Fruit fly (Drosophila melanogaster) whole organism, adult: ENCODE results near the gene CG5390.

Experiments used
- CG7045 ChIP-seq: fragments of 200-800 bp; sonication (Bioruptor generic); optimal IDR thresholded peaks from 2 replicates; lab custom pipeline; 2017; ENCODE audit warnings: missing biosample characterization, mild to moderate bottlenecking, missing genetic modification characterization
- pad ChIP-seq: fragments of 200-800 bp; sonication (Bioruptor generic); optimal IDR thresholded peaks from 3 replicates; lab custom pipeline; 2017; ENCODE audit warnings: missing biosample characterization, missing genetic modification characterization, mild to moderate bottlenecking, moderate library complexity, missing genetic modification reagents

- no peak for TF ChIP-seq CG7045
- no peak for TF ChIP-seq pad (GFP tag; lab: Kevin White, UChicago)
Measured at dm6 chr2L:10277362-10277761, 29.0 kb downstream of the CG5390 start.
